Worm (Caenorhabditis elegans) whole organism, L4 larva: ENCODE data around the gene F11A5.9.

ENCODE experiments used
- ceh-32 ChIP-seq: sonication (generic microtip); optimal IDR thresholded peaks from 2 replicates; lab custom pipeline; 2016; ENCODE audit warnings: mild to moderate bottlenecking, missing genetic modification characterization, missing compliant biosample characterization; ENCODE audit not compliant: poor library complexity
- daf-8 ChIP-seq: fragments of 200-800 bp; sonication (Bioruptor generic); IDR thresholded peaks from 2 replicates; pipeline ENCODE4 v1.3.6; 2022; ENCODE audit warnings: missing genetic modification characterization, missing compliant biosample characterization
- pqm-1 ChIP-seq: sonication (generic microtip); optimal IDR thresholded peaks from 2 replicates; lab custom pipeline; 2017; ENCODE audit warnings: missing biosample characterization, missing genetic modification characterization
- unc-62 ChIP-seq, 3 experiments: fragments of 150-350 bp in 1 of 3; sonication (generic microtip); optimal IDR thresholded peaks in 2 of 3; peaks in 1 of 3; 1 replicate in 1 of 3; 2 replicates in 2 of 3; lab custom pipeline; 2014 to 2017; ENCODE audit warnings: missing biosample characterization in 3 of 3, missing genetic modification characterization in 3 of 3, missing genetic modification reagents in 3 of 3, missing genotype in 1 of 3
- ztf-11 ChIP-seq: fragments of 150-350 bp; optimal IDR thresholded peaks from 2 replicates; lab custom pipeline; 2014; ENCODE audit warnings: missing biosample characterization, missing genetic modification characterization

- TF ChIP-seq pqm-1: no peak
- TF ChIP-seq unc-62 (GFP tag; optimal IDR thresholded peaks at IDR 0.05 in 1 of 2; lab: Kevin White, UChicago): peak in 1 of 2 experiments; percentile 97
- TF ChIP-seq unc-62 (tag; optimal IDR thresholded peaks at IDR 0.05; lab: Kevin White, UChicago): no peak
- no peak for TF ChIP-seq daf-8 (GFP tag; lab: Robert Waterston, UW)
- no peak for TF ChIP-seq ceh-32 (tag; lab: Kevin White, UChicago)
- TF ChIP-seq ztf-11 (tag; lab: Kevin White, UChicago): no peak
These were observed 14.7 kb downstream of the F11A5.9 start for ce11 chrV:16229439-16229838.
